Worm (Caenorhabditis elegans) whole organism, late embryonic: ENCODE measurements around the gene F31B9.4.

Source experiments
- ceh-19 ChIP-seq: fragments of 200-800 bp; sonication (Bioruptor generic); optimal IDR thresholded peaks from 2 replicates; lab custom pipeline; 2018; ENCODE audit warnings: mild to moderate bottlenecking, missing genetic modification characterization, missing compliant biosample characterization
- pha-4 ChIP-seq: fragments of 150-350 bp; optimal IDR thresholded peaks from 2 replicates; lab custom pipeline; 2018; ENCODE audit warnings: missing biosample characterization, missing genetic modification reagents, missing genetic modification characterization

ce11 chrX:15912841-15913240 is 4.1 kb downstream of the F31B9.4 start:
- TF ChIP-seq ceh-19 (GFP tag; lab: Kevin White, UChicago) (no peak), pha-4 (no peak)
